Worm (Caenorhabditis elegans): Measurements from ENCODE around the gene ifta-2.

- TF ChIP-seq him-1 (tag; optimal IDR thresholded peaks at IDR 0.05): no peak
- TF ChIP-seq W03F9.2 (tag; optimal IDR thresholded peaks at IDR 0.05): no peak
- no peak for TF ChIP-seq dao-5 (tag; optimal IDR thresholded peaks at IDR 0.05)
Measured at ce11 chrIV:17262385-17262784, 39.4 kb downstream of the ifta-2 start, which contains the start of gene ZK550.6.
